Fruit fly (Drosophila melanogaster): Measurements from ENCODE around the gene VhaM9.7-a.

Gene VhaM9.7-a

DNA sequence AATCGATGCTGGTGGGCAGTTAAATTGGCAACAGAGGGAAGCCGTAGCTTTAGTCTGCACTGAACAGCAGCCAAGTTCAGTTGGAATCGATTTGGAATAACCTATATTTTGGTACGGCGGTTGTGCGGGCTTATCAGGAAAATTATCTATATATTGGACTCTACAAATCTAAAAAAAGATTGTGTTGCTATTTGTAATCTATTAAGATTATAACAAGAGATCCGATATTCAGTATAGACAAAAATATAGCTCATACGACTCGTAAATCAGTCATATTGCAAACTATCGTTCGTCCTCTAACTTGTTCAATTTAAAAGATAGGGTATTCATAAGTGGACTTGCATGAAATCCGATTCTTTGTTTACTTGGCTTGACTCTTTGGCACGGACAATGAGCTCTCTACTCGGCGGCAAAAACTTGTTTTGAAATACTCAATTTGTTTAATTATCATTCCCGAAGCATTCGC is 26.1 kb downstream of the VhaM9.7-a start, which contains the start of gene Hexo1 (continued):
- TF ChIP-seq CG2678 (tag; optimal IDR thresholded peaks at IDR 0.05) (peak; percentile 51), Dek (tag; optimal IDR thresholded peaks at IDR 0.05) (no peak), gce (GFP tag; IDR thresholded peaks at IDR 0.05) (no peak), row (GFP tag; IDR thresholded peaks at IDR 0.05) (peak; percentile 79), unpg (GFP tag; optimal IDR thresholded peaks at IDR 0.05) (peak; percentile 36), HmgZ (tag; optimal IDR thresholded peaks at IDR 0.05) (peak; percentile 55), CG6813 (GFP tag; optimal IDR thresholded peaks at IDR 0.05) (no peak), CG17359 (tag; optimal IDR thresholded peaks at IDR 0.05) (peak; percentile 40), so (GFP tag; IDR thresholded peaks at IDR 0.05) (no peak), bsh (GFP tag; optimal IDR thresholded peaks at IDR 0.05) (peak; percentile 35 to 58), pb (GFP tag; optimal IDR thresholded peaks at IDR 0.05) (no peak), nom (GFP tag; optimal IDR thresholded peaks at IDR 0.05) (peak; percentile 59), CG6689 (GFP tag; IDR thresholded peaks at IDR 0.05) (no peak), chinmo (GFP tag; IDR thresholded peaks at IDR 0.05; ENCODE audit: partially characterized antibody) (0 out of 4 replicates have a peak, but pooled peaks have one; percentile 47), Dbx (GFP tag; IDR thresholded peaks at IDR 0.05) (peak; percentile 20; the same call in 1 of the 3 replicates), E2f1 (GFP tag; IDR thresholded peaks at IDR 0.05) (no peak), al (GFP tag; IDR thresholded peaks at IDR 0.05) (no peak), CrebB (tag; optimal IDR thresholded peaks at IDR 0.05) (peak; percentile 23), CG30403 (GFP tag; optimal IDR thresholded peaks at IDR 0.05) (peak; percentile 37), disco-r (GFP tag; optimal IDR thresholded peaks at IDR 0.05) (no peak), bab2 (GFP tag; optimal IDR thresholded peaks at IDR 0.05) (peak; percentile 13), ewg (GFP tag; optimal IDR thresholded peaks at IDR 0.05) (no peak), odd (GFP tag; optimal IDR thresholded peaks at IDR 0.05) (peak; percentile 36), schlank (tag; optimal IDR thresholded peaks at IDR 0.05) (no peak), CG4854 (GFP tag; optimal IDR thresholded peaks at IDR 0.05) (peak; percentile 2), CG13123 (GFP tag; optimal IDR thresholded peaks at IDR 0.05) (no peak), CG15514 (GFP tag; optimal IDR thresholded peaks at IDR 0.05) (peak; percentile 78), CTCF (GFP tag; optimal IDR thresholded peaks at IDR 0.05) (no peak), CG2120 (GFP tag; optimal IDR thresholded peaks at IDR 0.05) (peak; percentile 53), CG30020 (tag; optimal IDR thresholded peaks at IDR 0.05) (no peak), ci (GFP tag; IDR thresholded peaks at IDR 0.05) (peak; percentile 56; the same call in 1 of the 3 replicates), CG12155 (GFP tag; optimal IDR thresholded peaks at IDR 0.05) (no peak), Ets65A (GFP tag) (peak; percentile 92), grau (tag; optimal IDR thresholded peaks at IDR 0.05) (peak; percentile 39), Drgx (GFP tag; IDR thresholded peaks at IDR 0.05) (0 out of 2 replicates have a peak, but pooled peaks have one; percentile 15), sd (tag; optimal IDR thresholded peaks at IDR 0.05) (peak; percentile 19), dati (GFP tag; IDR thresholded peaks at IDR 0.05) (no peak), Xrp1 (GFP tag; IDR thresholded peaks at IDR 0.05) (peak; percentile 27; the same call in 1 of the 2 replicates), ham (GFP tag; IDR thresholded peaks at IDR 0.05) (no peak), Opbp (GFP tag; IDR thresholded peaks at IDR 0.05; ENCODE audit: partially characterized antibody) (no peak), Dip2 (GFP tag; IDR thresholded peaks at IDR 0.05) (no peak), NfI (GFP tag; optimal IDR thresholded peaks at IDR 0.05) (peak; percentile 6), Oli (tag; optimal IDR thresholded peaks at IDR 0.05) (peak; percentile 25), wor (GFP tag; IDR thresholded peaks at IDR 0.05) (no peak), CG1603 (tag; optimal IDR thresholded peaks at IDR 0.05) (peak; percentile 23), CG34376 (GFP tag; optimal IDR thresholded peaks at IDR 0.05) (peak; percentile 79), CG13424 (tag; optimal IDR thresholded peaks at IDR 0.05) (peak; percentile 42), BtbVII (GFP tag; optimal IDR thresholded peaks at IDR 0.05) (peak; percentile 21), chn (GFP tag; optimal IDR thresholded peaks at IDR 0.05) (no peak), Hr78 (GFP tag; optimal IDR thresholded peaks at IDR 0.05) (peak in 1 of 2 experiments; percentile 15), phol (tag; optimal IDR thresholded peaks at IDR 0.05) (peak; percentile 10)
